Worm (Caenorhabditis elegans) whole organism, L2 larva: ENCODE results near the gene T08B6.9.

Source experiments
- F13H6.1 ChIP-seq: sonication (generic microtip); optimal IDR thresholded peaks from 2 replicates; lab custom pipeline; 2016; ENCODE audit warnings: missing genetic modification characterization, missing compliant biosample characterization
- Y55F3AM.14 ChIP-seq: fragments of 200-800 bp; sonication (Bioruptor generic); optimal IDR thresholded peaks from 2 replicates; lab custom pipeline; 2018; ENCODE audit warnings: mild to moderate bottlenecking, missing genetic modification characterization, missing compliant biosample characterization
- ZK546.5 ChIP-seq: sonication (generic microtip); optimal IDR thresholded peaks from 2 replicates; lab custom pipeline; 2017; ENCODE audit warnings: missing biosample characterization, missing genetic modification characterization
- ama-1 ChIP-seq: fragments of 150-350 bp; optimal IDR thresholded peaks from 2 replicates; lab custom pipeline; 2018; ENCODE audit warnings: inconsistent platforms
- blmp-1 ChIP-seq: sonication (generic microtip); optimal IDR thresholded peaks from 2 replicates; lab custom pipeline; 2017; ENCODE audit warnings: missing genetic modification characterization, mild to moderate bottlenecking, missing compliant biosample characterization, antibody characterized with exemption, moderate library complexity; ENCODE audit not compliant: insufficient read depth
- ceh-16 ChIP-seq: fragments of 150-350 bp; optimal IDR thresholded peaks from 2 replicates; lab custom pipeline; 2014; ENCODE audit warnings: missing biosample characterization, missing genetic modification characterization
- ceh-82 ChIP-seq: fragments of 150-350 bp; optimal IDR thresholded peaks from 2 replicates; lab custom pipeline; 2014; ENCODE audit warnings: missing biosample characterization, missing genetic modification characterization
- crh-2 ChIP-seq: sonication (generic microtip); optimal IDR thresholded peaks from 2 replicates; lab custom pipeline; 2017; ENCODE audit warnings: missing biosample characterization, missing genetic modification characterization
- dmd-4 ChIP-seq: sonication (generic microtip); optimal IDR thresholded peaks from 2 replicates; lab custom pipeline; 2017; ENCODE audit warnings: missing biosample characterization, missing genetic modification characterization
- egl-27 ChIP-seq: sonication (generic microtip); optimal IDR thresholded peaks from 3 replicates; lab custom pipeline; 2017; ENCODE audit warnings: missing biosample characterization, missing genetic modification reagents, missing genetic modification characterization
- elt-1 ChIP-seq: fragments of 150-350 bp; optimal IDR thresholded peaks from 2 replicates; lab custom pipeline; 2014; ENCODE audit warnings: missing biosample characterization, missing genetic modification characterization
- elt-3 ChIP-seq: sonication (generic microtip); optimal IDR thresholded peaks from 2 replicates; lab custom pipeline; 2017; ENCODE audit warnings: missing biosample characterization, missing genetic modification characterization
- lin-11 ChIP-seq: fragments of 150-350 bp; sonication (generic microtip); optimal IDR thresholded peaks from 2 replicates; lab custom pipeline; 2014; ENCODE audit warnings: missing biosample characterization, missing genetic modification characterization, inconsistent platforms, mixed read lengths
- lin-39 ChIP-seq: fragments of 150-350 bp; optimal IDR thresholded peaks from 2 replicates; lab custom pipeline; 2014; ENCODE audit warnings: missing biosample characterization, missing genetic modification reagents, missing genetic modification characterization
- mab-5 ChIP-seq: fragments of 150-350 bp; optimal IDR thresholded peaks from 2 replicates; lab custom pipeline; 2014; ENCODE audit warnings: missing biosample characterization, missing genetic modification characterization
- mbf-1 ChIP-seq: sonication (generic microtip); optimal IDR thresholded peaks from 2 replicates; lab custom pipeline; 2017; ENCODE audit warnings: missing biosample characterization, missing genetic modification characterization
- nhr-10 ChIP-seq: sonication (generic microtip); optimal IDR thresholded peaks from 2 replicates; lab custom pipeline; 2017; ENCODE audit warnings: missing biosample characterization, missing genetic modification characterization
- nhr-11 ChIP-seq: fragments of 150-350 bp; optimal IDR thresholded peaks from 2 replicates; lab custom pipeline; 2014; ENCODE audit warnings: missing biosample characterization, missing genetic modification characterization
- nhr-129 ChIP-seq: fragments of 150-350 bp; optimal IDR thresholded peaks from 2 replicates; lab custom pipeline; 2014; ENCODE audit warnings: missing biosample characterization, missing genetic modification characterization
- nhr-21 ChIP-seq: fragments of 150-350 bp; optimal IDR thresholded peaks from 2 replicates; lab custom pipeline; 2014; ENCODE audit warnings: missing biosample characterization, missing genetic modification characterization
- nhr-23 ChIP-seq: fragments of 150-350 bp; optimal IDR thresholded peaks from 2 replicates; lab custom pipeline; 2014; ENCODE audit warnings: missing biosample characterization, missing genetic modification reagents, missing genetic modification characterization
- nhr-237 ChIP-seq: fragments of 150-350 bp; optimal IDR thresholded peaks from 2 replicates; lab custom pipeline; 2014; ENCODE audit warnings: missing biosample characterization, missing genetic modification characterization
- nhr-6 ChIP-seq: fragments of 150-350 bp; optimal IDR thresholded peaks from 2 replicates; lab custom pipeline; 2014; ENCODE audit warnings: missing biosample characterization, missing genetic modification characterization
- nhr-77 ChIP-seq: fragments of 150-350 bp; optimal IDR thresholded peaks from 2 replicates; lab custom pipeline; 2014; ENCODE audit warnings: missing biosample characterization, missing genetic modification characterization
- peb-1 ChIP-seq: fragments of 150-350 bp; optimal IDR thresholded peaks from 2 replicates; lab custom pipeline; 2014; ENCODE audit warnings: missing biosample characterization, missing genetic modification characterization
- skn-1 ChIP-seq: sonication (generic microtip); optimal IDR thresholded peaks from 2 replicates; lab custom pipeline; 2017; ENCODE audit warnings: missing biosample characterization, missing genetic modification characterization
- sma-3 ChIP-seq: sonication (generic microtip); optimal IDR thresholded peaks from 2 replicates; lab custom pipeline; 2016; ENCODE audit warnings: missing genetic modification reagents, missing genetic modification characterization, missing compliant biosample characterization
- sma-9 ChIP-seq, 2 experiments: fragments of 150-350 bp in 1 of 2; sonication (generic microtip) in 1 of 2; optimal IDR thresholded peaks; 2 replicates each; lab custom pipeline; 2014 to 2016; ENCODE audit warnings: missing genetic modification characterization in 2 of 2, mild to moderate bottlenecking in 1 of 2, missing biosample characterization in 1 of 2, missing compliant biosample characterization in 1 of 2, missing genetic modification reagents in 1 of 2, moderate library complexity in 1 of 2
- snpc-4 ChIP-seq: fragments of 150-350 bp; optimal IDR thresholded peaks from 2 replicates; lab custom pipeline; 2014; ENCODE audit warnings: missing biosample characterization, missing genetic modification characterization
- unc-39 ChIP-seq: fragments of 150-350 bp; optimal IDR thresholded peaks from 2 replicates; lab custom pipeline; 2014; ENCODE audit warnings: missing biosample characterization, missing genetic modification characterization
- unc-62 ChIP-seq: fragments of 150-350 bp; optimal IDR thresholded peaks from 2 replicates; lab custom pipeline; 2014; ENCODE audit warnings: missing biosample characterization, missing genetic modification reagents, missing genetic modification characterization
- ztf-1 ChIP-seq: fragments of 200-800 bp; sonication (Bioruptor generic); conservative IDR thresholded peaks from 2 replicates; pipeline ENCODE4 v1.3.6; 2022; ENCODE audit warnings: missing genetic modification characterization, missing compliant biosample characterization
- ztf-11 ChIP-seq: sonication (generic microtip); optimal IDR thresholded peaks from 2 replicates; lab custom pipeline; 2017; ENCODE audit warnings: missing biosample characterization, missing genetic modification characterization

Gene T08B6.9

DNA sequence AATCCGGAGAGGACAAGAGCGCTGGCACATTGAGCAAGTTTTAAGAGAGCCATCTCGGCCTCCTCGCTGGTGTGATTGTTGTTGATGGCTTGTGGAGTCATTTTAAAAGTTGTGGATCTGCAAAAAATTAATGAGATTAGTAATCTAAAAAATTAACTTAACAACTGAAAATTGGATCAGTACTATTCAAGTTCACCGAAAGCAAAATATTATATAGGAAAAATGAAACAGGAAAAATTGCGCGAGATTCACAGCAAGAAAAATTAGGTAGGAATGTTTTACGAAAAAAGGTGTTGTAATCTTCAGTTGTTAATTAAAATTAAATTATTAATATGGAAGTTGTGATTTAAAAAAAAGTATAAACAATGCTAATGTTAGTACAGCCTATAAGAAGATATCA is 3.4 kb upstream of the T08B6.9 start, which contains the start of gene T08B6.1:
Gene T08B6.1 (minus strand): TSS at position 101 of the 400 bp plus-strand sequence.
- TF ChIP-seq mbf-1 (no peak), nhr-11 (tag; lab: Kevin White, UChicago) (no peak), mab-5 (no peak), nhr-6 (no peak), F13H6.1 (tag; lab: Kevin White, UChicago) (no peak), nhr-237 (tag; lab: Kevin White, UChicago) (no peak), blmp-1 (tag; lab: Kevin White, UChicago) (no peak), elt-1 (tag; lab: Kevin White, UChicago) (no peak), nhr-23 (tag; lab: Kevin White, UChicago) (no peak)

ce11 chrIV:4889613-4890012 is 1.0 kb upstream of the T08B6.9 start, which contains the start of gene sgnh-1:
Gene sgnh-1 (plus strand): TSS chrIV:4889913.
- TF ChIP-seq ceh-82 (tag; lab: Kevin White, UChicago) (no peak), dmd-4 (tag; lab: Kevin White, UChicago) (no peak), lin-39 (tag; lab: Kevin White, UChicago) (no peak), sma-3 (no peak), ztf-11 (no peak)
- TF ChIP-seq, all 48 proteins: peak for 0

DNA sequence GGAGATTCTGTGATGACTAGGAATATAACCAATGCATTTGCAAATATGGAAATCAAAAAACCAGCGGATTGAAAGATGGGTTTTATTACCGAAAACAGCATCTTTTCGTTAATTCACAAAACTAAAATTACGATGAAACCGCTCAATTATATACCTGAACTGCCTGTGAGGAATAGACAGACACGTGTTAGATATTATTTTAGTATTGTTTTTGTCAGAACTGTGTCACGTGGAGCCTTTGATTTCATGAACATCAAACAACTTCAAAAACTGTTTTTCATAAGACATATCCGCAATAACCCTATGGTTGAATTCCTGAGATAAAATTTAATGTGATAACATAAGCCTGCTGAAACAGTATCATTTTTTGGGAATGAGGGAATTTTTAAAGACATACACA is 13.3 kb downstream of the T08B6.9 start, which contains the start of gene str-161:
Gene str-161 (minus strand): TSS at position 101 of the 400 bp plus-strand sequence.
- TF ChIP-seq ceh-16 (no peak), nhr-21 (tag; lab: Kevin White, UChicago) (no peak), lin-11 (tag; lab: Kevin White, UChicago) (no peak), nhr-6 (no peak), ZK546.5 (no peak), nhr-77 (tag; lab: Kevin White, UChicago) (no peak), snpc-4 (tag; lab: Kevin White, UChicago) (no peak), elt-3 (tag; lab: Kevin White, UChicago) (no peak), sma-9 (GFP tag; optimal IDR thresholded peaks at IDR 0.05; lab: Kevin White, UChicago) (no peak), sma-9 (tag; optimal IDR thresholded peaks at IDR 0.05; lab: Kevin White, UChicago) (no peak), blmp-1 (tag; lab: Kevin White, UChicago) (no peak), ama-1 (no peak), nhr-10 (tag; lab: Kevin White, UChicago) (no peak), egl-27 (no peak), unc-39 (no peak), lin-39 (tag; lab: Kevin White, UChicago) (no peak), skn-1 (tag; lab: Kevin White, UChicago) (no peak), Y55F3AM.14 (no peak), dmd-4 (tag; lab: Kevin White, UChicago) (no peak), nhr-129 (no peak)

- TF ChIP-seq unc-62 (GFP tag; lab: Kevin White, UChicago), result no peak
- no peak for TF ChIP-seq nhr-21 (tag; lab: Kevin White, UChicago)
- no peak for TF ChIP-seq elt-1 (tag; lab: Kevin White, UChicago)
- TF ChIP-seq nhr-237 (tag; lab: Kevin White, UChicago), result no peak
- TF ChIP-seq ZK546.5, result no peak
Observed at ce11 chrIV:4905645-4906135, 15.0 kb downstream of the T08B6.9 start, which contains the start of gene T08B6.4. Gene T08B6.4 (plus strand): TSS chrIV:4905695.

DNA sequence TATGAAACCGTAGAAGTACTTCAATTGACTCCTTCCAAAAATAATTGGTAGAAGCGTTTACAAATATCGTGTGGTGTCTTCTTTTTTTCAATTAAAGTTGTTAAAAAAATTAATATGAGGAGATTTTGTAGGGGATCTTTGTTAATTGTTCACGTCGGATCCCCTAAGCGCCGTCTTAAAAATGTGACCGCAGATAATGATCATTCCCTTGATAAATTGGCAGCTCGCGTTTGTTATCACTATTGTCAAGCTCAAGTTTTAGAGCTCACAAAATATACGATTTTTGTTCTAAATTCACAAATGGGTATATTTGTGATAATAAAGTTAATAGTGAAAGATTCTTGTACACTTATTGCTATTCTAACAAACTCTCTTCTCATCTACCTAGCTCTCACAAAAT is 18.4 kb downstream of the T08B6.9 start, which contains the start of gene str-159:
Gene str-159 (plus strand): TSS at position 301 of the 400 bp plus-strand sequence.
- TF ChIP-seq snpc-4 (tag; lab: Kevin White, UChicago) (no peak), Y55F3AM.14 (no peak), mab-5 (no peak), skn-1 (tag; lab: Kevin White, UChicago) (no peak), elt-3 (tag; lab: Kevin White, UChicago) (no peak), crh-2 (tag; lab: Kevin White, UChicago) (no peak), mbf-1 (no peak), F13H6.1 (tag; lab: Kevin White, UChicago) (no peak), lin-39 (tag; lab: Kevin White, UChicago) (no peak), ztf-11 (no peak), ztf-1 (GFP tag; lab: Robert Waterston, UW) (no peak), nhr-77 (tag; lab: Kevin White, UChicago) (no peak), unc-62 (GFP tag; lab: Kevin White, UChicago) (no peak), peb-1 (tag; lab: Kevin White, UChicago) (no peak)
